Worm (Caenorhabditis elegans) whole organism, L4/young adult: Measurements from ENCODE around the gene F13A7.14.

Experiments
- dao-5 ChIP-seq: sonication (generic microtip); optimal IDR thresholded peaks from 2 replicates; lab custom pipeline; 2016; ENCODE audit warnings: missing genotype, missing genetic modification characterization, moderate library complexity, missing compliant biosample characterization
- him-1 ChIP-seq: sonication (generic microtip); optimal IDR thresholded peaks from 2 replicates; lab custom pipeline; 2016; ENCODE audit warnings: missing genotype, missing genetic modification reagents, missing genetic modification characterization, missing compliant biosample characterization

- TF ChIP-seq him-1 (no peak), dao-5 (tag; lab: Kevin White, UChicago) (no peak)
These were observed 8.0 kb upstream of the F13A7.14 start, which contains the start of gene srd-63 for ce11 chrV:16393728-16394127.
